Fruit fly (Drosophila melanogaster): ENCODE measurements around the gene CG5888.

dm6 chr2L:16451858-16452257, 3.6 kb upstream of the CG5888 start:
- no peak for TF ChIP-seq CG14655 (GFP tag; optimal IDR thresholded peaks at IDR 0.05)
- no peak for TF ChIP-seq CG8301 (tag; optimal IDR thresholded peaks at IDR 0.05)
- no peak for TF ChIP-seq EcR (GFP tag; optimal IDR thresholded peaks at IDR 0.05)
